Worm (Caenorhabditis elegans) whole organism, midembryonic: Measurements from ENCODE around the gene F02D8.9.

Source experiments
- T22C8.4 ChIP-seq: fragments of 200-800 bp; sonication (Bioruptor generic); IDR thresholded peaks from 2 replicates; pipeline ENCODE4 v1.3.6; 2022; ENCODE audit warnings: missing genetic modification characterization, missing compliant biosample characterization
- cog-1 ChIP-seq: sonication (generic microtip); optimal IDR thresholded peaks from 2 replicates; lab custom pipeline; 2016; ENCODE audit warnings: missing genetic modification characterization, missing compliant biosample characterization
- flt-1 ChIP-seq: fragments of 200-800 bp; sonication (Bioruptor generic); IDR thresholded peaks from 2 replicates; pipeline ENCODE4 v1.3.6; 2022; ENCODE audit warnings: missing genetic modification characterization, missing compliant biosample characterization
- klf-2 ChIP-seq: fragments of 200-800 bp; sonication (Bioruptor generic); conservative IDR thresholded peaks from 2 replicates; pipeline ENCODE4 v1.3.6; 2022; ENCODE audit warnings: missing genetic modification reagents, missing genetic modification characterization, missing compliant biosample characterization
- med-1 ChIP-seq: sonication (generic microtip); optimal IDR thresholded peaks from 2 replicates; lab custom pipeline; 2017; ENCODE audit warnings: missing genetic modification characterization, mild to moderate bottlenecking, missing compliant biosample characterization, antibody characterized with exemption, missing genetic modification reagents; ENCODE audit not compliant: insufficient read depth
- ref-1 ChIP-seq: fragments of 200-800 bp; sonication (Bioruptor generic); conservative IDR thresholded peaks from 2 replicates; pipeline ENCODE4 v1.3.6; 2022; ENCODE audit warnings: missing genetic modification reagents, missing genetic modification characterization, missing compliant biosample characterization
- tab-1 ChIP-seq: fragments of 200-800 bp; sonication (Bioruptor generic); IDR thresholded peaks from 2 replicates; pipeline ENCODE4 v1.3.6; 2022; ENCODE audit warnings: missing genetic modification characterization, missing compliant biosample characterization
- ztf-23 ChIP-seq: fragments of 200-800 bp; sonication (Bioruptor generic); IDR thresholded peaks from 2 replicates; pipeline ENCODE4 v1.3.6; 2022; ENCODE audit warnings: missing genetic modification reagents, missing genetic modification characterization, missing compliant biosample characterization
- ztf-29 ChIP-seq: fragments of 200-800 bp; sonication (Bioruptor generic); IDR thresholded peaks from 2 replicates; pipeline ENCODE4 v1.3.6; 2022; ENCODE audit warnings: missing genetic modification reagents, missing genetic modification characterization, missing compliant biosample characterization

Gene F02D8.9

DNA sequence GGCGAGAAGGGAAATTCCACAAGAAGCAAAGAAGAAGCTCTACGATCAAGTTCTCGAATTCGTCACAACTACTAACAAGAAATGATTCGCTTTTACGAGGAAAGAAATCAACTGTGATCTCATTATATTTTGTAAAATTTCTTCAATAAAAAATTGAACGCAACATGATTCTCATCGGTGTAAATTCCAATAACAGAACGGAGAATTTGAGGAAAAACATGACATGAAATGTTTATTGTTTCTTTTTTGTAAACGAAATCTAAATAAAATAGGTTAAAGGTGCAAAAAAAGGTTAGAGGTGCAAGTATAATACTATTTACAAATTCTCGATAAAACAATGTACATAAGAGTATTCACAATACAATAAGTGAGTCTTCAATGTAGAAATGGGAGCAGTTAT, 35.9 kb upstream of the F02D8.9 start:
- TF ChIP-seq ztf-23 (no peak), cog-1 (tag; lab: Kevin White, UChicago) (no peak), klf-2 (GFP tag; lab: Robert Waterston, UW) (no peak), med-1 (GFP tag; lab: Kevin White, UChicago) (no peak), ref-1 (GFP tag; lab: Robert Waterston, UW) (no peak), T22C8.4 (GFP tag; lab: Robert Waterston, UW) (no peak), ztf-29 (GFP tag; lab: Robert Waterston, UW) (no peak), tab-1 (no peak), flt-1 (GFP tag; lab: Robert Waterston, UW) (no peak)

DNA sequence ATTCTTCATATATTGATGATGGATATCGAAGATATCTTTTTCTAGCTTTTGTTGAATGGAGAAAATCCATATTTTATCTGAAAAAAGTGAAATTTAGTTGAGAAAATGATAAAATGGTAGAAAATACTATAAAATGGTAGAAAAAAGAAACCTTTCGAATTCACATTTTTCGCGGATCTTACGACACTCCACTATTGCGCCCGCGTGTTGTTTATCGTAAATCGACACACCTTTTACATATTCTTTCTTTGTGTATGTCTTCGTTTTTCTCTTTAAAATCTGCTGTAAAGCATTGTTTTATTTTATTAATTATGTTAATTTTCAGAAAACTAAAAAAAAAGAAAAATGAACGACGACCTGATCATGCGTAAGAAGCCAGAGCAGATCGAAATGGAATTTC, 35.3 kb upstream of the F02D8.9 start, which contains the start of the genes cdt-2 and T01C3.2:
TSS of gene cdt-2 (minus strand) at position 284 of the 400 bp plus-strand sequence.
TSS of gene T01C3.2 (plus strand) at position 326 of the 400 bp plus-strand sequence.
- TF ChIP-seq ref-1 (GFP tag; lab: Robert Waterston, UW), result no peak
- no peak for TF ChIP-seq tab-1
- TF ChIP-seq cog-1 (tag; lab: Kevin White, UChicago), result no peak
- no peak for TF ChIP-seq flt-1 (GFP tag; lab: Robert Waterston, UW)
- TF ChIP-seq klf-2 (GFP tag; lab: Robert Waterston, UW), result no peak
- TF ChIP-seq ztf-29 (GFP tag; lab: Robert Waterston, UW), result no peak
- TF ChIP-seq ztf-23, result no peak
- TF ChIP-seq T22C8.4 (GFP tag; lab: Robert Waterston, UW), result no peak
- no peak for TF ChIP-seq med-1 (GFP tag; lab: Kevin White, UChicago)

ce11 chrV:14984593-14984992, 29.0 kb upstream of the F02D8.9 start, which contains the start of gene F02D8.4:
Gene F02D8.4 (plus strand): TSS chrV:14984893.
- TF ChIP-seq cog-1 (tag; lab: Kevin White, UChicago), result no peak
- TF ChIP-seq med-1 (GFP tag; lab: Kevin White, UChicago), result no peak
- TF ChIP-seq T22C8.4 (GFP tag; lab: Robert Waterston, UW), result no peak
- TF ChIP-seq flt-1 (GFP tag; lab: Robert Waterston, UW), result no peak
- TF ChIP-seq ztf-23, result no peak
- TF ChIP-seq ztf-29 (GFP tag; lab: Robert Waterston, UW), result no peak
- TF ChIP-seq tab-1, result no peak
- TF ChIP-seq klf-2 (GFP tag; lab: Robert Waterston, UW), result no peak
- TF ChIP-seq ref-1 (GFP tag; lab: Robert Waterston, UW), result no peak

DNA sequence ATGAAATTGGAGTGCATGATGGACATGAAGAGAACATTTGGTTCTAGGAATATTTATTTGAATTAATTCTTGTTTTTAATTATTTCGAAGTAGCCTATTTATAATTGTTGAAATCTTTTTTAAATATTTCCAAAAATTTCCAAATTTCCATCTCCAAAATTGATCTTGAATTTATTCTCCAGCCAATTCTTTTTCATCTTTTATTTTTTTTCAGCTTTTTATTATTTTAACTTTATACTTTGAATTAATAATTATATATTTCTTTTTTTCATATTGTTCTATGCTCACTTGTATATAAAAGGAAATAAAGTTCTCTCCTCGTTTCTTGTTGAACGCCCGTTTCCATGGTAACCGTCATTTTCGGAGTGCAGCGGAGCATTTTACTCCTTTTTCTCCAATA, 24.4 kb upstream of the F02D8.9 start, which contains the start of gene xbx-1:
TSS of gene xbx-1 (plus strand) at position 301 of the 400 bp plus-strand sequence.
- TF ChIP-seq tab-1, result no peak
- no peak for TF ChIP-seq klf-2 (GFP tag; lab: Robert Waterston, UW)
- TF ChIP-seq T22C8.4 (GFP tag; lab: Robert Waterston, UW), result no peak

- TF ChIP-seq tab-1 (no peak), T22C8.4 (GFP tag; lab: Robert Waterston, UW) (no peak), ref-1 (GFP tag; lab: Robert Waterston, UW) (no peak), med-1 (GFP tag; lab: Kevin White, UChicago) (no peak), flt-1 (GFP tag; lab: Robert Waterston, UW) (no peak), klf-2 (GFP tag; lab: Robert Waterston, UW) (no peak)
Measured at ce11 chrV:14978205-14978751, 22.7 kb upstream of the F02D8.9 start, which contains the start of the genes grd-12 and F02D8.1. Gene grd-12 (plus strand): TSS chrV:14978505. Gene F02D8.1 (minus strand): TSS chrV:14978701.

ce11 chrV:14971136-14971535, 15.6 kb upstream of the F02D8.9 start, which contains the start of gene nlp-59:
Gene nlp-59 (plus strand): TSS chrV:14971436.
- no peak for TF ChIP-seq tab-1
- TF ChIP-seq ztf-23, result no peak
- TF ChIP-seq cog-1 (tag; lab: Kevin White, UChicago), result no peak
- no peak for TF ChIP-seq T22C8.4 (GFP tag; lab: Robert Waterston, UW)
- TF ChIP-seq flt-1 (GFP tag; lab: Robert Waterston, UW), result no peak
- no peak for TF ChIP-seq klf-2 (GFP tag; lab: Robert Waterston, UW)
- no peak for TF ChIP-seq ref-1 (GFP tag; lab: Robert Waterston, UW)
- no peak for TF ChIP-seq ztf-29 (GFP tag; lab: Robert Waterston, UW)
- TF ChIP-seq med-1 (GFP tag; lab: Kevin White, UChicago), result no peak

DNA sequence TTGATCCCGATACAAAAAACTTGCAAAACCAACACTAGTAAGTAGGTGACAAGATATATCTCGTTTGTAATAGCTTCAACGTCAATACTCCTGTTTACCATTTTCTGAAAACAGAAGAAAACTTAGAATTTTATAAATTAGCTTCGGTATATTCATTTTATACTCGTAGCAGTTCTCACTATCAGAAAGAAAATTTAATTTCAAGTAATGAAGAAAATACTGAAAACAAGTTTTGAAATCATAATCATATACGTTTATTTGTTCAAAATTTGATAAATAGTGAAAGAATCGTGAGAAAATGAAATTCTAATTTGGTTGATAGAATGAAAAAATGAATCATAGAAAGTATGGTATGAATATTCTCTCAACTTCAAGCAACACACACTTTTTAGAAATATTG, 943 bp downstream of the F02D8.9 start, which contains the start of gene C30G7.5:
TSS of gene C30G7.5 (minus strand) at position 101 of the 400 bp plus-strand sequence.
- no peak for TF ChIP-seq tab-1
- no peak for TF ChIP-seq flt-1 (GFP tag; lab: Robert Waterston, UW)
- TF ChIP-seq cog-1 (tag; lab: Kevin White, UChicago), result no peak
- TF ChIP-seq ztf-23, result no peak
- no peak for TF ChIP-seq ref-1 (GFP tag; lab: Robert Waterston, UW)
- no peak for TF ChIP-seq T22C8.4 (GFP tag; lab: Robert Waterston, UW)
- TF ChIP-seq ztf-29 (GFP tag; lab: Robert Waterston, UW), result no peak

ce11 chrV:14949477-14949876, 6.1 kb downstream of the F02D8.9 start, which contains the start of gene hil-1:
Gene hil-1 (plus strand): TSS chrV:14949777.
- TF ChIP-seq ztf-23 (no peak), med-1 (GFP tag; lab: Kevin White, UChicago) (no peak), klf-2 (GFP tag; lab: Robert Waterston, UW) (no peak), ref-1 (GFP tag; lab: Robert Waterston, UW) (no peak), flt-1 (GFP tag; lab: Robert Waterston, UW) (no peak), T22C8.4 (GFP tag; lab: Robert Waterston, UW) (no peak), cog-1 (tag; lab: Kevin White, UChicago) (no peak), ztf-29 (GFP tag; lab: Robert Waterston, UW) (no peak), tab-1 (no peak)

DNA sequence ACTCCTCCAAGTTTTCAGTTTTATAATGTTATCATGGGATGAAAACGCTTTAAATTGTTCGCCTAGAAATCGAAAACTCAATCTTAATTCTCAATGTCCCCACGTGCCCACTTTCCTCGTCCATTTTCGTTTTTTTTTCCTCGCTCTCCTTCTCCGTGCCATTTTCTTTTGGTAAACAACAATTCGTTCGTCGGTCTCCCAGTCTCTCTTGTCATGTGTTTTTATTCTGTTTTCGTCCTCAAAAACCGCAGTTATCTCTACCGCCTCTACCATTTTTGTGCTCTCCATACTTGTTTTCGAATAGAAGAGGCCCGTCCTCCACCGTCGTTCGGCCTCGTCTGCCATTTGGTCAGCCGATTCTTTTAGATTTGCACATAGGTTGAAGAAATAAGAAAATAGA, 7.0 kb downstream of the F02D8.9 start:
- TF ChIP-seq T22C8.4 (GFP tag; lab: Robert Waterston, UW) (no peak), cog-1 (tag; lab: Kevin White, UChicago) (no peak), ztf-23 (no peak), ref-1 (GFP tag; lab: Robert Waterston, UW) (no peak), ztf-29 (GFP tag; lab: Robert Waterston, UW) (no peak), tab-1 (no peak), med-1 (GFP tag; lab: Kevin White, UChicago) (no peak), klf-2 (GFP tag; lab: Robert Waterston, UW) (no peak), flt-1 (GFP tag; lab: Robert Waterston, UW) (no peak)
